Fruit fly (Drosophila melanogaster): Measurements from ENCODE around the gene CG2200.
A peak's percentile ranks its signal among the peaks of the same experiment; 100 is the strongest.

Gene CG2200

DNA sequence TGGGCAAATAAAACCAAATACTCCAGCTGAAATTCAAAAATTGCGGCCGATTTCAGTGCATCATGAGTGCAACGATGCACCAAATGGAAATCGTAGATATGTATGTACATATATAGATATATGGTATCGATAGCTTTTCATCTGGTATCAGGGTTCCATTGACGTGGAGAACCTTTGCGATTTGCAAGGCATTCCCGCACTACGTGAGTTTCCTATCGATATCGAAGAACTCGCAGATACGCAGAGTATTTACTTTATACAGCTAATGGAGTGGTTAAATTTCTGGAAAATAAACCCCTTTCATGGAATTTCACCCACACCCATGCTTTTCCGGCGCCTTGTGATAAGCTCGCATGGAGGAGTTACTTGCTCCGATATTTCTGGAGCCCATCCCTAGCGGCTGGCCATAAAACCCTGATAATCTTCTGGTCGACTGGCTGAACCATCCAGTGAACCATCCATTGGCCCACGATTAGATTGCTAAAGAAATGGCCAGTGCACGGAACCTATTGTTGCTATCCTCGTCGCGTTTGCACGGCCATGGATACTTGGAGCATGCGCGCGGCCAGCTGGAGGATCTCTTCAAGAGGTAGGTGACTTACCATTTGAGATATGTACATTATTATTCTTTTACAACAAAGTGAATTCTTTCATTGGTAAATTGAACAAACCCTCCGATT, at the start of gene CG2200:
Gene CG2200, plus strand, starts transcription at position 215 of the 680 bp plus-strand sequence.
- peak; percentile 74 for TF ChIP-seq CG17801 (GFP tag; optimal IDR thresholded peaks at IDR 0.05; ENCODE audit: partially characterized antibody)

DNA sequence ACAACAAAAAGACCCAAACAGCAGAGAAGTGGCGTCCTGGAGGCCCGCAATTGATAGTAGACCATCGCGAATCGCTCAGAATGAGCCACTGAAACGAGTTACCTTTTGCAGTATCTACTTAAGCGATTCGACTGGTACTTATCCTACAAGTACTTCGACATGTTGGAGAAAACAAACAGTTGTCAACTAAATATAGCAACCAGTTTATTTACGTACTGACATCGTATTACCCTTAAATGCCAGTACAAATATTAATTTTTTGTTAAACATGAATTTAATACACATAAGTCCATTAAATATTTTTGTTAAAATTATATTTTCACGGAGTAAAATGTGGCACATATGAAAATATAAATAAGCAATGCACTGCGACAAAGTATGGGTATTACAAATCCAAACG, 38.9 kb upstream of the CG2200 start, which contains the start of gene CG12715:
Gene CG12715, minus strand, starts transcription at position 101 of the 400 bp plus-strand sequence.
- no peak for TF ChIP-seq CG17801 (GFP tag; optimal IDR thresholded peaks at IDR 0.05; ENCODE audit: partially characterized antibody)

DNA sequence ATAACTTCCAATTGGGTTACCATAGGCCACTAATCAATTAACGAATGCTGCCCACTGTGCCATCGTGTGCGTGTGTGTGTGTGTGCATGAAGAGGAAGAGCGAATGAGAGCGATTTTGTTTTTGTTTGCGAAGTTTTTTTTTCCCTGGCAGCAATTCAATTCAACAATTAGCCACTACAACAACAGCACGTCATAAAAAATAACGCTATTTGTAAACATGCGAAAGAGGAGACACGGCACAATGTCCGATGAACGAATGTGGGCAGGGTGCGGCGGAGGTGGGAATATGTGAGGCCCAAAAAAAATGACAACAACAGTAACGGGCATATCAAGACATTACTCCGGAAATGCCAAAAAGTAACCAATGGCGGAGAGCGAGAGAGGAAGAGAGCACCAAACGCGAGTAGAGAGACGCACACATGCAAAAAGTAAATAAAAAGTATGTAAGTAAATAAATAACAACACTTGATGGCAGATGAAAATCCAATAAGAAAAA, 6.7 kb upstream of the CG2200 start:
- TF ChIP-seq CG17801 (GFP tag; optimal IDR thresholded peaks at IDR 0.05; ENCODE audit: partially characterized antibody), result peak; percentile 57

DNA sequence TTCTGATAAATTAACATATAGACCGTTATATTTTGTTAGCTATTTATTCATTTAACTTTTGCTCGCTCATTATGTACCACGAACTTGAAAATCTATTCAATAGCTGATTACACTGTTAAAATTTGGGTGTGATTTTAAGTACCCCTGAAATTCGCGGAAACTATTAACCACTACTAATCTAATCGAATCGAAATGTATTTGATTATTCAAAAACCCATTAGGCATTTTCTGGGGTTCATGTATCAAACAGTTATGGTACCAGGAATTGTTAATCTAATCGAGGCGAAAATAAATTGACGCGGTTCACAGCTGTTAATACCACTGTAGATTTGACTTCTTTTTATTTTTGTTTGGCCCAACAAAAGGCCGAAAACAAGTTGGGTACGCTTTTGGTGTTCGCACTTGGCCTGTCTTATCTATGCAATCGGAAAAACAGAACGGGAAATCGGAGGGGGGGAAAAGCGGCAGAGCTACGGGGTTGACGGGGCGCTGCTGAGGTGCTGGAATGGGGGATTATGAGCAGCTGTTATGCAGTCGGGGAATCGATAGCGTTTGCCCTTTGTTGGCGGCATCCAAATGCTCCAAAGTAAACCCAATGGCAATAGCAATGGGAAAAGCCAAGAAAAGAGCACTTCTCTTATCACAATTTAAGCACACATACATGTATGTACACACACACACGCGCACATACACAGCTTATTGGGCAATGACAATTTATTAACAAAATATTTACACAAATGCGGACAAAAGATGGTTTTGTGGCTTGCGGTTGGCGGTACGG, 5.9 kb upstream of the CG2200 start:
- TF ChIP-seq CG17801 (GFP tag; optimal IDR thresholded peaks at IDR 0.05; ENCODE audit: partially characterized antibody), result no peak

dm6 chrX:13089375-13089774, 4.7 kb upstream of the CG2200 start:
- TF ChIP-seq CG17801 (GFP tag; optimal IDR thresholded peaks at IDR 0.05; ENCODE audit: partially characterized antibody), result no peak

DNA sequence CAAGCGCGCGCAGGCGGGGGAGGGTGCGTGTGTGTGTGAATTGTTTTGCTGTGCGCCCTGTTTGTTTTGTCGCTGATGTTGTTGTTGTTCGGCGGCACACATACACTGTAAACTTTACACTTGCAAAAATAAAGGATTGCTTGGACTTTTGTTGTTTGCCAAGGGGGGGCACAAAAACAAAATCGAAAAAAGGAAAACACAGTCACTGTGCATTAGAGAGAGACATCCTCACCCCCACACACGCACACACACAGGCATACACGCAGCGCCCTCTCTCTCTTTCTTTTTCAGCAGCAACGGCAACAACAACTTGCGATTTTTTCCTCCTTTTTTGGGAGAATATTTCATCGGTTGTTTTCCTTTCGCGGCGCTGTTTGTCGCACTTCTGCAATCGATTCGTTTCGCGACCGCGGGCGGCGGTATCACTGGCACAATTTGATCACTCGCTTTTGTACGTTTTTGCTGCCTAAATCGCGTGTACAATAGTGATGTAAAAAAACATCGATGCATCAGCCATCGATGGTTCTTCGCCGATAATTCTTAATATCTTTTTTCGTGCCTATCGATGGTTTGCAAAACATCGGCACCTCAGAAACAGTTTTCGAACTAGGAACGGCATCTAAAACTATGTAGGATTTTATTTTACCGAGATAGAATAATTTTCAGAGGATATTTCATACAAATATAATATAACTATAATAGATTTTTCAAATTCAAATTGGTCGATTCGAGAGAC, 4.0 kb upstream of the CG2200 start, which contains the start of gene hep:
Gene hep, minus strand, starts transcription at position 515 of the 736 bp plus-strand sequence.
- TF ChIP-seq CG17801 (GFP tag; optimal IDR thresholded peaks at IDR 0.05; ENCODE audit: partially characterized antibody), result no peak

DNA sequence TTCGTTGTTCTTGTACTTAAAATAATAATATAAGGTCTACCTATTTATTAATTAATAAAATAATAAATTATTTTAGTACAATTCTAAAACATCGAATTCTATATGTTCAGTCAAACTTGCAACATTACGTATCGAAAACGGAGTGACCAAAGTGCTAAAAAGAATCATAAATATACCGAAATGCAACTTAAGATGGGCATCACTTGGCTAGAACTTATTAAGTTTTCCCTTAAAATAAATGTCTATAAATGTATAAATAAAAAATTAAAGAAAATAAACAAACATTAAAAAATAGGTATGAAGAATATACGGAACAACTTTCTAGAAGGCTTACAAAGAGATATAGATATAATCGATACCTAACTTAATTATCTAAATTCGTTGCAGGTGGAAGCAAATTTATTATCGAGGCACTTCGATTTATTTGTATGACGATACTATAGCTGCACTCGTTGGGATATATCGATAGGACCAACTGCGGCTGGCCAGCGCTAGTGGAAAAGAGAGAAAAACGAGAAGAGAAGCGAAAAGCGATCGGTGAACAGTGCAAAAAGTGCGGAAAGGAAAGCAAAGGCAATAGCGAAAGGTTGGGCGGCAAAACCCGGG, 3.3 kb upstream of the CG2200 start, which contains the start of gene lic:
Gene lic, plus strand, starts transcription at position 490 of the 606 bp plus-strand sequence.
- TF ChIP-seq CG17801 (GFP tag; optimal IDR thresholded peaks at IDR 0.05; ENCODE audit: partially characterized antibody), result no peak

dm6 chrX:13091859-13092258, 2.2 kb upstream of the CG2200 start:
- no peak for TF ChIP-seq CG17801 (GFP tag; optimal IDR thresholded peaks at IDR 0.05; ENCODE audit: partially characterized antibody)

DNA sequence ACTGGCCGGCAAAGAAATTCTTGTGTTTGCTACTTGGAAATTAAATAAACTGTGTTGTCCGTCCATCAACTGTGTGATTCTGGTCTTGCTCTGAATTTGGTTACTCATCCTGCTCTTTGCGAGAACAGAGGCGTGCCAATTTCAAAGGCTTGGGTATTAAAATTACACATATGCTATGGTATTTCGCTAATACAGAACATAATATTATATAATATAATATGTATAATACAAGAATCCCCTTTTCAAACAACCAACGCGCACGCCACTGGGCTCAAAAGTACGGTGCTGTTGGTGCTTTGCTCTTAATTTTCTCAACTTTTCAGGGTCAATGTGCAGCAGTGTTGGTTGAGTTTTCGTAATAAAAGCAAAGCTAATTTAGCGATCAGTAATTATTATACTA, 5.8 kb downstream of the CG2200 start:
- TF ChIP-seq CG17801 (GFP tag; optimal IDR thresholded peaks at IDR 0.05; ENCODE audit: partially characterized antibody), result no peak

DNA sequence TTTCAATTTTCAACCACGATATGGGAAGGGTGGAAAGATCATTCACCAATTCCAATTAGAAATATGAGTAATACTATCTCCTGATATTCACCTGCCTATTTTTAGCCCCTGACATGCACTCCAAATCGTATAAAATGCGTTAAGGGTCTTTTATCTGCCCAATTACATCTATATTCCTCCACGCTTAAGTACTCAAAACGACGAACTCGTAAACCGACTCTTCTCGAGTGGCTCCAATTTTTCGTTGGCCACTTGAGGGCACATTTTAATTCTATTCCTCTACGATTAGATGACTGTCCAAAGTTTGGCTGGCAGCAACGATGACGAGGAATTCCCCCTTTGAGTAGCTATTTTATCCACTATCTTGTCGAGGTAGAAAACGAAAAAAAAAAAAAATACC, 7.7 kb downstream of the CG2200 start:
- no peak for TF ChIP-seq CG17801 (GFP tag; optimal IDR thresholded peaks at IDR 0.05; ENCODE audit: partially characterized antibody)

DNA sequence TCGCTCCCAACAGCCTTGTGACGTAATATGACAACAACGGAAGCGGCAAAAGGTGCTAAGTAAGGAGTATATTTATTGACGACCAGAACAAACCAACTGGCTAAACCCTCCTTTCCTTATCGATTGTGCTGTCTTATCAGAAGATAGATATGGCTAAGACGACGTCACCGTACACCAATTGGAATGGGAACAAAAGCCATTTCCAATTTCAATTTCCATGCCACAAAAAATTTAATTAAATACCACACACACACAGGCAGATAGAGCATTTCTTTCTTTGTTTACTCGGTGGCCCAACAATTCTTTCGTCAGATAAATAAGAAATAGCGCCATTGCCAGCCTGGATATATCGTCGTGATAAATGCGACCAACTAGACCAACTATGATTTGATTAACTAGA, 10.5 kb downstream of the CG2200 start:
- no peak for TF ChIP-seq CG17801 (GFP tag; optimal IDR thresholded peaks at IDR 0.05; ENCODE audit: partially characterized antibody)

DNA sequence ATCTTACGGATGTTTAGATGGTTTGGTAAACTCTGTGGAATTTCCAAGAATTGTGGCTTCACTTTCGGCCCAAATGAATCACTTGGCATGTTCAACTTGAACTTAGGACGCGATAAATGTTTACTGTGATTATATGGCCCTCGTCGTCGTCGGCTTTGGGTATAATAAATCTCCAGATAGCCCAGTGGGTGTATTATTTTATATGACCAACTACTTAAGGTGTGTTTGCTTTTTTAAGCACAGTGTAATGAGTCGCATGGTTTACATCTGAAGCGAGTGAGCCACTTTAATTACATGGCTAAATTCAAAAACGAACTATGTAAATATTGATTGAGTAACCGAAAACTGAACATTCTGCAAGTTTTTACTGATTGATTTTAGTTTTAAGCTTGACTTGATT, 11.1 kb downstream of the CG2200 start:
- peak; percentile 50 for TF ChIP-seq CG17801 (GFP tag; optimal IDR thresholded peaks at IDR 0.05; ENCODE audit: partially characterized antibody)

DNA sequence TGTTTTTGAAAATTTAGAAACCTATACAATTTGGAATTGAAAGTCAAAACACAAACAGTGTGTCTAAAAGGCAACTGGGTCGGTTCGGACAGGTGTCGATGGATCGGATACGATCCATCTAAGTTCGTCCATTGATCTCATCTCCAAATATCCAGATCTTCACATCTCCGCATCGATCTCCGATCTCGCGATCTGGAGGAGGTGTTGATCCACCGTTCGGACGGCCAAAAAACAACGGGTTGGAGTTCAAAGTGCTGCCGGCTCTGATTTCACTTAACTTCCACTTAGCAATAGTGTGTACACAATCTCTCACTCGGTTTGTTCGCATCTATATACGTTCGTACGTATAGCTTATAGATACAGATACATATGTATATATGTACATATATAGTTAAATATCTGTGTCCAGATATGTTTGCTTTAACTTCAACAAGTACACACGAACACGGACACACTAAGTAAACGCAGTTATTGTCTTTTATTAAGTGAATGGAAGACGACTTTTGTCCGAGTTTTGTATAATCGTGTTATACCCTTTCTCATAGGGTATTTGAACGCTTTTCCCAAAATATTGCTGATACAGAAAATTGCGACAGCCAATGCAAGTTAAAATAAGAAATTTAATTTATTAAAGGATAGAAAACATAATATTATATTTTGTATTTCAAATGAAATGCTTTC, 14.2 kb downstream of the CG2200 start, which contains the start of gene Fer3HCH:
Gene Fer3HCH, minus strand, starts transcription at position 51 of the 681 bp plus-strand sequence.
- peak; percentile 3 for TF ChIP-seq CG17801 (GFP tag; optimal IDR thresholded peaks at IDR 0.05; ENCODE audit: partially characterized antibody)

- peak; percentile 91 for TF ChIP-seq CG17801 (GFP tag; optimal IDR thresholded peaks at IDR 0.05; ENCODE audit: partially characterized antibody)
Measured at dm6 chrX:13109583-13110126, 15.6 kb downstream of the CG2200 start.
